Worm (Caenorhabditis elegans) whole organism, L3 larva: ENCODE results near the gene rei-2.

ENCODE experiments used
- ZK546.5 ChIP-seq: sonication (generic microtip); optimal IDR thresholded peaks from 2 replicates; lab custom pipeline; 2017; ENCODE audit warnings: missing biosample characterization, missing genetic modification characterization
- aly-2 ChIP-seq: fragments of 150-350 bp; optimal IDR thresholded peaks from 2 replicates; lab custom pipeline; 2014; ENCODE audit warnings: missing biosample characterization, missing genetic modification characterization
- ama-1 ChIP-seq: fragments of 150-350 bp; optimal IDR thresholded peaks from 2 replicates; lab custom pipeline; 2018
- ceh-16 ChIP-seq: sonication (generic microtip); optimal IDR thresholded peaks from 2 replicates; lab custom pipeline; 2017; ENCODE audit warnings: missing biosample characterization, missing genetic modification characterization
- ceh-28 ChIP-seq: fragments of 150-350 bp; optimal IDR thresholded peaks from 2 replicates; lab custom pipeline; 2014; ENCODE audit warnings: missing biosample characterization, missing genetic modification reagents, missing genetic modification characterization
- ceh-82 ChIP-seq: fragments of 150-350 bp; optimal IDR thresholded peaks from 2 replicates; lab custom pipeline; 2014; ENCODE audit warnings: missing biosample characterization, missing genetic modification characterization
- ceh-9 ChIP-seq: sonication (generic microtip); optimal IDR thresholded peaks from 2 replicates; lab custom pipeline; 2018; ENCODE audit warnings: missing biosample characterization, missing genetic modification characterization
- egl-27 ChIP-seq: sonication (generic microtip); optimal IDR thresholded peaks from 4 replicates; lab custom pipeline; 2017; ENCODE audit warnings: missing biosample characterization, missing genetic modification reagents, missing genetic modification characterization
- egl-5 ChIP-seq: fragments of 150-350 bp; optimal IDR thresholded peaks from 2 replicates; lab custom pipeline; 2017; ENCODE audit warnings: missing biosample characterization, missing genetic modification reagents, missing genetic modification characterization, inconsistent platforms
- elt-2 ChIP-seq: sonication (generic microtip); optimal IDR thresholded peaks from 2 replicates; lab custom pipeline; 2016; ENCODE audit warnings: missing genetic modification reagents, mild to moderate bottlenecking, missing genetic modification characterization, missing compliant biosample characterization
- elt-3 ChIP-seq, 3 experiments: fragments of 150-350 bp in 1 of 3; sonication (generic microtip) in 2 of 3; optimal IDR thresholded peaks; 2 replicates in 2 of 3; 4 replicates in 1 of 3; lab custom pipeline; 2014 to 2017; ENCODE audit warnings: missing biosample characterization in 3 of 3, missing genetic modification characterization in 3 of 3
- fkh-10 ChIP-seq: sonication (generic microtip); optimal IDR thresholded peaks from 2 replicates; lab custom pipeline; 2017; ENCODE audit warnings: missing biosample characterization, missing genetic modification reagents, missing genetic modification characterization
- fkh-2 ChIP-seq: fragments of 150-350 bp; optimal IDR thresholded peaks from 2 replicates; lab custom pipeline; 2014; ENCODE audit warnings: missing biosample characterization, missing genetic modification reagents, missing genetic modification characterization
- fos-1 ChIP-seq: fragments of 150-350 bp; optimal IDR thresholded peaks from 2 replicates; lab custom pipeline; 2014; ENCODE audit warnings: missing biosample characterization, missing genetic modification characterization
- jun-1 ChIP-seq: fragments of 150-350 bp; optimal IDR thresholded peaks from 2 replicates; lab custom pipeline; 2014; ENCODE audit warnings: missing biosample characterization, missing genetic modification reagents, missing genetic modification characterization
- lin-15B ChIP-seq: fragments of 150-350 bp; optimal IDR thresholded peaks from 2 replicates; lab custom pipeline; 2014; ENCODE audit warnings: missing biosample characterization, missing genetic modification characterization
- lin-39 ChIP-seq: fragments of 150-350 bp; optimal IDR thresholded peaks from 2 replicates; lab custom pipeline; 2018; ENCODE audit warnings: missing biosample characterization, missing genetic modification reagents, missing genetic modification characterization
- lsy-12 ChIP-seq: sonication (generic microtip); optimal IDR thresholded peaks from 2 replicates; lab custom pipeline; 2016; ENCODE audit warnings: mild to moderate bottlenecking, missing genetic modification characterization, missing compliant biosample characterization
- mdl-1 ChIP-seq: fragments of 150-350 bp; optimal IDR thresholded peaks from 2 replicates; lab custom pipeline; 2014; ENCODE audit warnings: missing biosample characterization, missing genetic modification characterization
- mml-1 ChIP-seq: fragments of 150-350 bp; sonication (generic microtip); optimal IDR thresholded peaks from 3 replicates; lab custom pipeline; 2014; ENCODE audit warnings: missing biosample characterization, missing genetic modification characterization
- nfya-1 ChIP-seq: sonication (generic microtip); optimal IDR thresholded peaks from 2 replicates; lab custom pipeline; 2017; ENCODE audit warnings: missing genetic modification characterization, mild to moderate bottlenecking, missing compliant biosample characterization, antibody characterized with exemption, moderate library complexity; ENCODE audit not compliant: insufficient read depth
- nhr-11 ChIP-seq: fragments of 150-350 bp; optimal IDR thresholded peaks from 2 replicates; lab custom pipeline; 2014; ENCODE audit warnings: missing biosample characterization, missing genetic modification characterization
- nhr-12 ChIP-seq: fragments of 150-350 bp; optimal IDR thresholded peaks from 2 replicates; lab custom pipeline; 2014; ENCODE audit warnings: missing biosample characterization, missing genetic modification characterization
- nhr-23 ChIP-seq: fragments of 150-350 bp; optimal IDR thresholded peaks from 2 replicates; lab custom pipeline; 2014; ENCODE audit warnings: missing biosample characterization, missing genetic modification reagents, missing genetic modification characterization
- nhr-25 ChIP-seq: sonication (generic microtip); optimal IDR thresholded peaks from 2 replicates; lab custom pipeline; 2017; ENCODE audit warnings: missing biosample characterization, missing genetic modification characterization
- nhr-28 ChIP-seq: fragments of 150-350 bp; optimal IDR thresholded peaks from 2 replicates; lab custom pipeline; 2014; ENCODE audit warnings: missing biosample characterization, missing genetic modification characterization
- nhr-67 ChIP-seq: fragments of 150-350 bp; optimal IDR thresholded peaks from 2 replicates; lab custom pipeline; 2014; ENCODE audit warnings: missing biosample characterization, missing genetic modification characterization
- pqm-1 ChIP-seq: fragments of 150-350 bp; optimal IDR thresholded peaks from 2 replicates; lab custom pipeline; 2017; ENCODE audit warnings: missing biosample characterization, missing genetic modification characterization, inconsistent platforms
- sea-2 ChIP-seq: fragments of 150-350 bp; sonication (generic microtip); optimal IDR thresholded peaks from 4 replicates; lab custom pipeline; 2014; ENCODE audit warnings: missing biosample characterization, missing genetic modification reagents, missing genetic modification characterization
- snpc-4 ChIP-seq: fragments of 150-350 bp; optimal IDR thresholded peaks from 2 replicates; lab custom pipeline; 2014; ENCODE audit warnings: missing biosample characterization, missing genetic modification characterization
- unc-39 ChIP-seq: sonication (generic microtip); optimal IDR thresholded peaks from 4 replicates; lab custom pipeline; 2017; ENCODE audit warnings: missing biosample characterization, missing genetic modification characterization
- unc-62 ChIP-seq: fragments of 150-350 bp; sonication (generic microtip); optimal IDR thresholded peaks from 4 replicates; lab custom pipeline; 2014; ENCODE audit warnings: missing biosample characterization, missing genetic modification reagents, missing genetic modification characterization
- zag-1 ChIP-seq: fragments of 150-350 bp; optimal IDR thresholded peaks from 2 replicates; lab custom pipeline; 2014; ENCODE audit warnings: missing biosample characterization, missing genetic modification characterization
- ztf-11 ChIP-seq: fragments of 150-350 bp; optimal IDR thresholded peaks from 2 replicates; lab custom pipeline; 2014; ENCODE audit warnings: missing biosample characterization, missing genetic modification characterization

Gene rei-2

DNA sequence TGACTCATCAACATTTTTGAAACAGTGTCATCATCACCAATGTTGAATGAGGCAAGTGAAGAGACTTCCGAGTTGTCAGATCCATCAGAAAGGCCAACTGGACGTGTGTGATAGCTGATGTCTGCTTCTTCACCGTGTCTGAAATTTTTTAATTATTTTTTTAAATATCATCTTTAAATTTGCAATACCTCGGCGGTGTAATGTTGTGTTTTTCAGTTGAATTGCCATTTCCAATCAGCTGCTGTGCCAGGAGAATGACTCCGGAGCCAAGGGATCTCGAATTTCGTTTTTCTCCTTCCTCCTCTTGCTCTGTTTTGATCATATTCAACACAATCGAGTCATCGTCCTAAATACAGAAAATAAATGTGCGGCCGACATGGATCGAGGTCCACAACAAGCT, 2.9 kb downstream of the rei-2 start:
- TF ChIP-seq nhr-12 (no peak), egl-5 (tag; lab: Kevin White, UChicago) (no peak), lsy-12 (no peak), nhr-23 (tag; lab: Kevin White, UChicago) (no peak), sea-2 (no peak), elt-3 (tag; optimal IDR thresholded peaks at IDR 0.05; lab: Kevin White, UChicago) (no peak), ceh-28 (no peak), nhr-28 (no peak), unc-39 (tag; lab: Kevin White, UChicago) (no peak), aly-2 (no peak), egl-27 (tag; lab: Kevin White, UChicago) (no peak), fkh-2 (tag; lab: Kevin White, UChicago) (no peak), ceh-82 (tag; lab: Kevin White, UChicago) (no peak), nfya-1 (no peak), mml-1 (no peak)

DNA sequence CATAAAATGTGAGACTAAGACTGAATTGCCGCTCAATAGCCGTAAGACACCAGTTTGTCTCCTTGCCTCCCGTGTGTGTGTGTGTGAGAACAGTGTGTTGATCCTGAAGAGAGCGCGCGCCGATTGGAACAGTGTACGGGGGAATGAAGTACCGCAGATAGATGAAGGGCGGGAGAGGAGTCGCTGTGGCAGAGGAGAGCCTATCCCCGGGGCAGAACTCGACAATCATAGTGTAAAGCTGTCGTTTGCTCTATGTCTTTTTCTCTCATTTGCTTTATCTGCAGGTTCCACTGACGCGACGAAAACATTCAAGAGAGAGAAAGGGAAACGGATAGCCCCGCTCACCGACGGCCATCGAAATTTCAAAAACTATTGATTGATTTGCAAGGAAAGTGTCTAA, 6.0 kb downstream of the rei-2 start:
- peak; percentile 44 for TF ChIP-seq nfya-1
- TF ChIP-seq ceh-82 (tag; lab: Kevin White, UChicago) = no peak
- no peak for TF ChIP-seq nhr-12
- TF ChIP-seq lin-39 = peak; percentile 28
- TF ChIP-seq egl-27 (tag; lab: Kevin White, UChicago) = no peak
- TF ChIP-seq fos-1 (tag; lab: Kevin White, UChicago) = no peak
- no peak for TF ChIP-seq fkh-2 (tag; lab: Kevin White, UChicago)
- peak; percentile 0 for TF ChIP-seq ceh-28
- TF ChIP-seq lin-15B (tag; lab: Kevin White, UChicago) = no peak
- TF ChIP-seq ztf-11 (tag; lab: Kevin White, UChicago) = no peak

DNA sequence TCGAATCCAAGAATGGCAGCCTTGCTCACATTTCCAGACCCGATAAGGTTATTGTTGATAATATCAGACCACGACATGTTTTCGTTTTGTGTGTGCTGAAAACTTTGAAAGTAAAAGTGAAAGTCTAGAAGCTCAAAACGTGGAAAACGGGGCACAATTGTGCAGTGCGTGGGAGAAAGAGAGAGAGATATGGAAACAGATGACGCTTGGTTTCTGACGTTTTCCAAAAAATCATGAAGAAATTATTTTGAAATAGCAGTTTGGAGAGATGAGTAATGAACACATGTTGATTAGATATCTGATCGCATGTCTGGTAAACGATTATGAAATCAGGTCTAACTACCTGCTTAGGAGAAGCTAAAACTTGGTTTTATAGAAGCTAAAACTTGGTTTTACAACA, 7.4 kb downstream of the rei-2 start, which contains the start of gene pfn-3:
pfn-3 (minus strand) TSS at position 101 of the 400 bp plus-strand sequence.
- TF ChIP-seq lin-39 (peak; percentile 1), ZK546.5 (tag; lab: Kevin White, UChicago) (no peak), ama-1 (lab: Kevin White, UChicago) (no peak), lsy-12 (no peak)

DNA sequence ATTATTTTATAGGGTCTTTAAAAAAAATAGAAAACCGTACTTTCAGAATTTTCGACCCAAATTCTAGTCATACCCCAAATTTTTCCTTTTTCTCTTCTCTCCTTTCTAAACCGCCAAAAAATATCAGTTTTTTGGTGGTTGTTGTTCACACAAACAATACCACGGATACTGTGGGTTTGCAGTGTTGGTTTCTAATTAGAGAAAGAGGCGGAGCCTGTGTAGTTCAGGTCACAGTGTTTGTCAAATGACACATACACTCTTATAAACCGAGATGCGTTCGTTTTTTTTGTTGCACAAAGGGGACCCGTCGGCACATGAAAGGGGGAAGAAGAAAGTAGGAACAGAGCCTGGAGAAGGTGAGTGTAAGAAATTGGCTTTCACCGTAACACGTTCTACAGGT, 15.8 kb downstream of the rei-2 start, which contains the start of gene lim-6:
lim-6 (plus strand) TSS at position 301 of the 400 bp plus-strand sequence.
- TF ChIP-seq ztf-11 (tag; lab: Kevin White, UChicago) (no peak), mdl-1 (tag; lab: Kevin White, UChicago) (no peak), nhr-67 (tag; lab: Kevin White, UChicago) (no peak), sea-2 (no peak), unc-62 (GFP tag; lab: Kevin White, UChicago) (no peak), nhr-11 (tag; lab: Kevin White, UChicago) (no peak), lin-15B (tag; lab: Kevin White, UChicago) (no peak), nhr-25 (tag; lab: Kevin White, UChicago) (no peak), pqm-1 (tag; lab: Kevin White, UChicago) (no peak), elt-3 (tag; optimal IDR thresholded peaks at IDR 0.05; lab: Kevin White, UChicago) (no peak), ceh-9 (tag; lab: Kevin White, UChicago) (no peak), ama-1 (lab: Kevin White, UChicago) (no peak), zag-1 (tag; lab: Kevin White, UChicago) (no peak), snpc-4 (tag; lab: Kevin White, UChicago) (no peak), fkh-10 (no peak)

DNA sequence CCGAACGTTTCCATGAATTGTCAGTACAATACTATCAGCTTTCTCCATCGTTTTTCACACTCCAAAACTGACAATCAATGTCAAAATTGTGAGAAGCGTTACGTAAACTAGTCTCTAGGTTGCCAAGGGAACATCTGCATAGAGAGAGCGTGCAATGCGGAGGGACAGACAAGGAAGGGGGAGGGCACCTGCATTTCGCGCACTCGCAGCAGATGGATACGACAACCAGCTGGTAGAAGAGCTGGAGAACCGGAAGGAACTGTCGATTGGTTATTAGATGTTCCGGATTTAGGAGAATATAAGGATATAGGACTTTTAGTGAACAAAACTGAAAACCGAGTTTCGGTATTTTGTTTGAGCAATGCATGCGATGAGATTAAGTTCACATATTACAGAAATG, 19.0 kb downstream of the rei-2 start, which contains the start of gene mksr-1:
mksr-1 (minus strand) TSS at position 144 of the 400 bp plus-strand sequence.
- TF ChIP-seq fkh-10 (no peak), jun-1 (no peak), ceh-9 (tag; lab: Kevin White, UChicago) (no peak), mdl-1 (tag; lab: Kevin White, UChicago) (no peak), unc-39 (tag; lab: Kevin White, UChicago) (no peak), ama-1 (lab: Kevin White, UChicago) (no peak), nfya-1 (no peak), ceh-28 (no peak), nhr-23 (tag; lab: Kevin White, UChicago) (no peak), ceh-16 (tag; lab: Kevin White, UChicago) (no peak), mml-1 (no peak), elt-3 (tag; optimal IDR thresholded peaks at IDR 0.05; lab: Kevin White, UChicago) (no peak), nhr-28 (no peak), sea-2 (no peak), snpc-4 (tag; lab: Kevin White, UChicago) (no peak), ZK546.5 (tag; lab: Kevin White, UChicago) (no peak), elt-2 (tag; lab: Kevin White, UChicago) (no peak), aly-2 (no peak), egl-27 (tag; lab: Kevin White, UChicago) (no peak)
